Fruit fly (Drosophila melanogaster): ENCODE results near the gene CG15731.
A peak's percentile ranks its signal among the peaks of the same experiment; 100 is the strongest.

CG15731 gene

DNA sequence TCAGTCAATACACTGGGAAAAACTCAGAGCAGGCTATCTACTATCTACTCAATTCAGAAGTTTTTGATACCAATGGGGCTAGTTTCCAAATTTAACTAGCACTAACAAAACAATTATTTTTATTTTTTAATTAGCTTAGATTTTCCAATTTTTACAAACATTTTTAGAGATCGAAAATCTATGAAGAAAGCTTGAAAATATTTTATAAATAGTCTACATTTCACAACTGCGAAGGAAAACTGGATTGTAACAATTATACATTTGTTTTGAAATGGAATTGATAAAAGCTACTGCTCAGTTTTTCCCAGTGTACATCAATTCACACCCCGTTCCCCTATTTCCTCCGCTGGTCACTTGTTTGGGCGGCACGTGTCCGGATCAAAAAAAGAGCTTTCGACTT is 9.7 kb downstream of the CG15731 start (continued):
- TF ChIP-seq Pdp1 (GFP tag; optimal IDR thresholded peaks at IDR 0.05) (no peak), maf-S (GFP tag; optimal IDR thresholded peaks at IDR 0.05) (no peak), CG17328 (GFP tag; IDR thresholded peaks at IDR 0.05) (no peak), cwo (GFP tag; optimal IDR thresholded peaks at IDR 0.05) (peak; percentile 51), Xrp1 (GFP tag; IDR thresholded peaks at IDR 0.05) (peak; percentile 10; the same call in 1 of the 2 replicates), lola (GFP tag; optimal IDR thresholded peaks at IDR 0.05) (no peak), HHEX (GFP tag; optimal IDR thresholded peaks at IDR 0.05) (no peak), Oli (tag; optimal IDR thresholded peaks at IDR 0.05) (peak; percentile 25), CG2889 (GFP tag; IDR thresholded peaks at IDR 0.05) (no peak), Ada2b (GFP tag; IDR thresholded peaks at IDR 0.05) (0 out of 2 replicates have a peak, but pooled peaks have one; percentile 10), prd (optimal IDR thresholded peaks at IDR 0.05) (no peak), prd (GFP tag; IDR thresholded peaks at IDR 0.05) (no peak), grau (tag; optimal IDR thresholded peaks at IDR 0.05) (peak; percentile 31), ssp (GFP tag; IDR thresholded peaks at IDR 0.05) (no peak), nom (GFP tag; optimal IDR thresholded peaks at IDR 0.05) (no peak), Adf1 (GFP tag; IDR thresholded peaks at IDR 0.05) (no peak), CG7786 (GFP tag; optimal IDR thresholded peaks at IDR 0.05) (no peak), NFAT (GFP tag; IDR thresholded peaks at IDR 0.05) (no peak), sens (GFP tag) (peak; percentile 77), Sox100B (GFP tag; optimal IDR thresholded peaks at IDR 0.05) (peak; percentile 44), CG18619 (GFP tag; optimal IDR thresholded peaks at IDR 0.05) (no peak), toy (GFP tag; IDR thresholded peaks at IDR 0.05) (no peak), Hr51 (GFP tag; optimal IDR thresholded peaks at IDR 0.05) (peak in 1 of 2 experiments; percentile 40), CG13424 (tag; optimal IDR thresholded peaks at IDR 0.05) (peak; percentile 7), CG2678 (tag; optimal IDR thresholded peaks at IDR 0.05) (peak; percentile 45), nmo (GFP tag; optimal IDR thresholded peaks at IDR 0.05) (peak; percentile 17), peb (GFP tag; IDR thresholded peaks at IDR 0.05) (no peak), bcd (GFP tag; optimal IDR thresholded peaks at IDR 0.05) (no peak), Nf-YC (tag; optimal IDR thresholded peaks at IDR 0.05) (no peak), Dek (tag; optimal IDR thresholded peaks at IDR 0.05) (no peak), Xbp1 (GFP tag; optimal IDR thresholded peaks at IDR 0.05) (peak; percentile 6), Usf (GFP tag; optimal IDR thresholded peaks at IDR 0.05) (no peak), eyg (GFP tag; optimal IDR thresholded peaks at IDR 0.05) (no peak), Dbx (GFP tag; IDR thresholded peaks at IDR 0.05) (no peak), CG2202 (tag; optimal IDR thresholded peaks at IDR 0.05) (no peak), twi (tag; optimal IDR thresholded peaks at IDR 0.05) (no peak), Ptx1 (GFP tag; IDR thresholded peaks at IDR 0.05) (peak; percentile 16; the same call in 1 of the 2 replicates), sc (optimal IDR thresholded peaks at IDR 0.05) (no peak), sc (GFP tag; optimal IDR thresholded peaks at IDR 0.05) (no peak), CG4424 (GFP tag; optimal IDR thresholded peaks at IDR 0.05) (peak; percentile 7), Blimp-1 (GFP tag; optimal IDR thresholded peaks at IDR 0.05) (peak; percentile 24), hkb (optimal IDR thresholded peaks at IDR 0.05) (no peak), hkb (GFP tag; IDR thresholded peaks at IDR 0.05) (peak; percentile 34), sens-2 (GFP tag; IDR thresholded peaks at IDR 0.05) (no peak), Sox102F (GFP tag; optimal IDR thresholded peaks at IDR 0.05) (peak; percentile 56), CG30403 (GFP tag; optimal IDR thresholded peaks at IDR 0.05) (peak; percentile 26), fd96Cb (tag; optimal IDR thresholded peaks at IDR 0.05) (peak; percentile 15), CG10267 (tag; optimal IDR thresholded peaks at IDR 0.05) (no peak), Bdp1 (GFP tag; optimal IDR thresholded peaks at IDR 0.05) (no peak)
